Worm (Caenorhabditis elegans): ENCODE measurements around the gene clec-221.

Gene clec-221

DNA sequence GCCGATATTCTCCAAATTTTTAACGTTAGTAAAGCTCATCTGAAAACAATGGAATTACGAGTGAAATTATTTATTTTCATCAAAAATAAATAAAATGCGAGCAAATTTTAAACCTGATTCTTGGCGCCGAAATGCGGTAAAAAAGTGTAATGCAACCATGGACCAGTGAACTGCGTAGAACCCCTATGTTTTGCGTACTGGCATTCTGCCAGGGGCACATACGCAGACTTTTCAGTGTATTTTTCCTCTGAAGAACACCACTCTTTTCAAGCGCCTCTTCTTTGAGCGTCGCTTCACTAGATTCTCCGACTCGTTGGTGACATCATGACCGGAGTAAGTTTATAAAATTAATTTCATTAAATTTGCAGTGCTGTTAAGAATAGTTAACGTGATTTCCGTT, 11.3 kb upstream of the clec-221 start, which contains the start of the genes ctf-4 and eef-1G (continued):
- no peak for TF ChIP-seq F55B11.4 (tag; optimal IDR thresholded peaks at IDR 0.05; ENCODE audit: borderline replicate concordance, insufficient read depth)
- TF ChIP-seq Y79H2A.3 (GFP tag; conservative IDR thresholded peaks at IDR 0.05), result no peak
- TF ChIP-seq dox-1 (GFP tag; IDR thresholded peaks at IDR 0.05), result peak; percentile 97
- TF ChIP-seq nhr-179 (tag; optimal IDR thresholded peaks at IDR 0.05), result no peak
- TF ChIP-seq ztf-18 (tag; optimal IDR thresholded peaks at IDR 0.05), result peak; percentile 74
- TF ChIP-seq nfya-2 (GFP tag; IDR thresholded peaks at IDR 0.05), result no peak
- TF ChIP-seq bed-1 (GFP tag; IDR thresholded peaks at IDR 0.05), result no peak
- TF ChIP-seq hsf-1 (GFP tag; IDR thresholded peaks at IDR 0.05), result peak; percentile 76
- no peak for TF ChIP-seq zfh-2 (GFP tag; conservative IDR thresholded peaks at IDR 0.05)
- no peak for TF ChIP-seq ceh-40 (GFP tag; IDR thresholded peaks at IDR 0.05)
- no peak for TF ChIP-seq F39B2.1 (GFP tag; IDR thresholded peaks at IDR 0.05)
- TF ChIP-seq ztf-6 (GFP tag; IDR thresholded peaks at IDR 0.05), result peak; percentile 71; the same call in 1 of the 2 replicates
- TF ChIP-seq T26A5.8 (tag; optimal IDR thresholded peaks at IDR 0.05), result no peak
- TF ChIP-seq zim-3 (tag; optimal IDR thresholded peaks at IDR 0.05), result no peak
- peak; percentile 98 for TF ChIP-seq mcd-1 (GFP tag; IDR thresholded peaks at IDR 0.05)
- TF ChIP-seq ceh-27 (GFP tag; optimal IDR thresholded peaks at IDR 0.05), result peak; percentile 93
- peak; percentile 95 for TF ChIP-seq Y53G8AR.9 (GFP tag; conservative IDR thresholded peaks at IDR 0.05)
- TF ChIP-seq snpc-1.1 (tag; optimal IDR thresholded peaks at IDR 0.05; ENCODE audit: insufficient read depth), result peak; percentile 59
- TF ChIP-seq efl-1 (GFP tag; optimal IDR thresholded peaks at IDR 0.05), result peak; percentile 90
- TF ChIP-seq attf-3 (GFP tag; conservative IDR thresholded peaks at IDR 0.05), result peak; percentile 75
- TF ChIP-seq Y56A3A.18 (GFP tag; IDR thresholded peaks at IDR 0.05), result 0 out of 2 replicates have a peak, but pooled peaks have one; percentile 21
- peak; percentile 94 for TF ChIP-seq rcor-1 (GFP tag; IDR thresholded peaks at IDR 0.05)
- peak; percentile 61; the same call in 1 of the 2 replicates for TF ChIP-seq cebp-1 (GFP tag; IDR thresholded peaks at IDR 0.05)
- peak; percentile 88 for TF ChIP-seq cebp-1 (tag; optimal IDR thresholded peaks at IDR 0.05)
- peak; percentile 93 for TF ChIP-seq snpc-3.4 (tag; optimal IDR thresholded peaks at IDR 0.05)
- TF ChIP-seq lir-1 (GFP tag; conservative IDR thresholded peaks at IDR 0.05), result peak; percentile 75
- peak; percentile 11 for TF ChIP-seq ets-4 (GFP tag; optimal IDR thresholded peaks at IDR 0.05)
- peak; percentile 78 for TF ChIP-seq somi-1 (GFP tag; optimal IDR thresholded peaks at IDR 0.05)
- peak; percentile 82 for TF ChIP-seq D2030.7 (GFP tag; IDR thresholded peaks at IDR 0.05)
- TF ChIP-seq him-1 (tag; optimal IDR thresholded peaks at IDR 0.05), result peak; percentile 8
- no peak for TF ChIP-seq ztf-28 (GFP tag; IDR thresholded peaks at IDR 0.05)
- peak; percentile 66 for TF ChIP-seq gei-17 (GFP tag; optimal IDR thresholded peaks at IDR 0.05)
- no peak for TF ChIP-seq mes-4 (tag; optimal IDR thresholded peaks at IDR 0.05)
- TF ChIP-seq F57A8.1 (GFP tag; optimal IDR thresholded peaks at IDR 0.05), result no peak
- peak; percentile 79 for TF ChIP-seq athp-1 (tag; optimal IDR thresholded peaks at IDR 0.05)
- TF ChIP-seq repo-1 (tag; optimal IDR thresholded peaks at IDR 0.05), result peak; percentile 75
- peak; percentile 77 for TF ChIP-seq unc-130 (GFP tag; optimal IDR thresholded peaks at IDR 0.05)
- TF ChIP-seq C17E4.6 (GFP tag; IDR thresholded peaks at IDR 0.05), result peak; percentile 54; the same call in 1 of the 2 replicates
- TF ChIP-seq ceh-58 (GFP tag; IDR thresholded peaks at IDR 0.05), result no peak
- peak; percentile 86 for TF ChIP-seq C06A6.2 (GFP tag; conservative IDR thresholded peaks at IDR 0.05)
- TF ChIP-seq Y67H2A.10 (GFP tag; conservative IDR thresholded peaks at IDR 0.05), result 0 out of 2 replicates have a peak, but pooled peaks have one; percentile 32
- TF ChIP-seq F23B12.7 (tag; optimal IDR thresholded peaks at IDR 0.05; ENCODE audit: insufficient read depth), result peak; percentile 97
- TF ChIP-seq hrde-1 (tag; optimal IDR thresholded peaks at IDR 0.05; ENCODE audit: borderline replicate concordance), result no peak
- TF ChIP-seq aptf-3 (GFP tag; IDR thresholded peaks at IDR 0.05), result no peak
- no peak for TF ChIP-seq egrh-3 (GFP tag; IDR thresholded peaks at IDR 0.05)
- TF ChIP-seq sea-2 (GFP tag; IDR thresholded peaks at IDR 0.05), result no peak
- TF ChIP-seq attf-5 (GFP tag; optimal IDR thresholded peaks at IDR 0.05), result peak; percentile 97
- TF ChIP-seq F57C9.4 (tag; optimal IDR thresholded peaks at IDR 0.05), result no peak
